Fruit fly (Drosophila melanogaster) whole organism, wandering third instar larva: ENCODE results near the gene CG15725.

Source experiments
- Abd-B ChIP-seq: fragments of >200 bp; optimal IDR thresholded peaks from 2 replicates; lab custom pipeline; 2017; ENCODE audit warnings: missing biosample characterization, missing genetic modification characterization
- CG32264 ChIP-seq: fragments of 200-800 bp; sonication (Bioruptor generic); optimal IDR thresholded peaks from 2 replicates; lab custom pipeline; 2016; ENCODE audit warnings: missing biosample characterization, missing genetic modification characterization
- CG9705 ChIP-seq: fragments of 200-800 bp; sonication (Bioruptor generic); optimal IDR thresholded peaks from 2 replicates; lab custom pipeline; 2018; ENCODE audit warnings: missing biosample characterization, mild to moderate bottlenecking, missing genetic modification characterization
- CrebA ChIP-seq: fragments of 200-800 bp; sonication (Bioruptor generic); optimal IDR thresholded peaks from 2 replicates; lab custom pipeline; 2016; ENCODE audit warnings: missing biosample characterization, mild to moderate bottlenecking, missing genetic modification characterization, borderline replicate concordance
- Dfd ChIP-seq: fragments of >200 bp; optimal IDR thresholded peaks from 2 replicates; lab custom pipeline; 2017; ENCODE audit warnings: missing biosample characterization, missing genetic modification characterization
- Dif ChIP-seq: fragments of 200-275, 200-300 bp; sonication (Bioruptor generic); optimal IDR thresholded peaks from 2 replicates; lab custom pipeline; 2018; ENCODE audit warnings: missing biosample characterization, missing genetic modification characterization; ENCODE audit not compliant: partially characterized antibody
- GATAd ChIP-seq: sonication (Bioruptor generic); optimal IDR thresholded peaks from 2 replicates; lab custom pipeline; 2016; ENCODE audit warnings: missing biosample characterization, missing genetic modification characterization
- HLH106 ChIP-seq: fragments of 200-800 bp; optimal IDR thresholded peaks from 3 replicates; lab custom pipeline; 2019; ENCODE audit warnings: missing biosample characterization, mild to moderate bottlenecking, missing genetic modification characterization, moderate library complexity
- Hnf4 ChIP-seq: fragments of 200-800 bp; sonication (Bioruptor generic); optimal IDR thresholded peaks from 2 replicates; lab custom pipeline; 2016; ENCODE audit warnings: missing biosample characterization, mild to moderate bottlenecking, missing genetic modification characterization
- Hr78 ChIP-seq: fragments of >200 bp; optimal IDR thresholded peaks from 2 replicates; lab custom pipeline; 2017; ENCODE audit warnings: missing biosample characterization, missing genetic modification characterization
- Hr83 ChIP-seq: fragments of 200-300 bp; sonication (Bioruptor generic); optimal IDR thresholded peaks from 2 replicates; lab custom pipeline; 2016; ENCODE audit warnings: missing biosample characterization, mild to moderate bottlenecking, missing genetic modification characterization, moderate library complexity; ENCODE audit not compliant: poor library complexity, severe bottlenecking
- Jra ChIP-seq: sonication (Bioruptor generic); optimal IDR thresholded peaks from 2 replicates; lab custom pipeline; 2016; ENCODE audit warnings: missing biosample characterization, missing genetic modification characterization
- Mio ChIP-seq: sonication (Bioruptor generic); optimal IDR thresholded peaks from 2 replicates; lab custom pipeline; 2016; ENCODE audit warnings: missing biosample characterization, missing genetic modification characterization
- Myc ChIP-seq: fragments of >200 bp; optimal IDR thresholded peaks from 2 replicates; lab custom pipeline; 2017
- N ChIP-seq: fragments of >200 bp; optimal IDR thresholded peaks from 2 replicates; lab custom pipeline; 2018; ENCODE audit warnings: missing biosample characterization, missing external identifiers, missing genetic modification characterization
- OdsH ChIP-seq: fragments of 200-800 bp; sonication (Bioruptor generic); optimal IDR thresholded peaks from 2 replicates; lab custom pipeline; 2016; ENCODE audit warnings: missing biosample characterization, mild to moderate bottlenecking, missing genetic modification characterization
- Rel ChIP-seq, 2 experiments: fragments of 200-800 bp; sonication (Bioruptor generic) in 1 of 2; optimal IDR thresholded peaks; 2 replicates in 1 of 2; 3 replicates in 1 of 2; lab custom pipeline; 2016 to 2019; ENCODE audit warnings: mild to moderate bottlenecking in 2 of 2, missing biosample characterization in 2 of 2, missing genetic modification characterization in 2 of 2, moderate library complexity in 1 of 2
- Sp1 ChIP-seq: fragments of 200-800 bp; sonication (Bioruptor generic); optimal IDR thresholded peaks from 3 replicates; lab custom pipeline; 2019; ENCODE audit warnings: missing biosample characterization, mild to moderate bottlenecking, missing genetic modification characterization, moderate library complexity
- Vsx2 ChIP-seq: fragments of 200-300, 225-300 bp; sonication (Bioruptor generic); optimal IDR thresholded peaks from 2 replicates; lab custom pipeline; 2018; ENCODE audit warnings: missing biosample characterization, missing genetic modification characterization; ENCODE audit not compliant: partially characterized antibody
- br ChIP-seq: fragments of 200-800 bp; sonication (Bioruptor generic); optimal IDR thresholded peaks from 2 replicates; lab custom pipeline; 2016; ENCODE audit warnings: missing biosample characterization, missing genetic modification characterization
- brk ChIP-seq: fragments of 200-800 bp; sonication (Bioruptor generic); optimal IDR thresholded peaks from 2 replicates; lab custom pipeline; 2016; ENCODE audit warnings: missing biosample characterization, mild to moderate bottlenecking, missing genetic modification characterization
- dl ChIP-seq, 2 experiments: fragments of 175-275, 200-275 bp in 1 of 2; fragments of 200-275 bp in 1 of 2; sonication (Bioruptor generic); optimal IDR thresholded peaks; lab custom pipeline; 2018; ENCODE audit warnings: mild to moderate bottlenecking in 2 of 2, missing biosample characterization in 2 of 2, missing genetic modification characterization in 2 of 2, moderate library complexity in 2 of 2; ENCODE audit not compliant: partially characterized antibody in 2 of 2, insufficient read depth in 1 of 2
- dmrt93B ChIP-seq: fragments of 200-800 bp; sonication (Bioruptor generic); optimal IDR thresholded peaks from 2 replicates; lab custom pipeline; 2018; ENCODE audit warnings: missing biosample characterization, mild to moderate bottlenecking, missing genetic modification characterization
- dsf ChIP-seq: sonication (Bioruptor generic); optimal IDR thresholded peaks from 2 replicates; lab custom pipeline; 2016; ENCODE audit warnings: missing biosample characterization, missing genetic modification characterization, borderline replicate concordance
- ey ChIP-seq: fragments of 200-800 bp; sonication (Bioruptor generic); optimal IDR thresholded peaks from 2 replicates; lab custom pipeline; 2016; ENCODE audit warnings: missing biosample characterization, missing genetic modification characterization
- foxo ChIP-seq, 2 experiments: fragments of 200-800 bp; sonication (Bioruptor generic); optimal IDR thresholded peaks; 2 replicates in 1 of 2; 3 replicates in 1 of 2; lab custom pipeline; 2016 to 2017; ENCODE audit warnings: missing biosample characterization in 2 of 2, missing genetic modification characterization in 2 of 2
- fru ChIP-seq: fragments of 200-800 bp; sonication (Bioruptor generic); optimal IDR thresholded peaks from 3 replicates; lab custom pipeline; 2016; ENCODE audit warnings: missing biosample characterization, mild to moderate bottlenecking, missing genetic modification characterization
- h ChIP-seq: fragments of 200-800 bp; sonication (Bioruptor generic); optimal IDR thresholded peaks from 3 replicates; lab custom pipeline; 2016; ENCODE audit warnings: missing biosample characterization, mild to moderate bottlenecking, missing genetic modification characterization
- jim ChIP-seq: fragments of 175-275, 200-325 bp; sonication (Bioruptor generic); optimal IDR thresholded peaks from 2 replicates; lab custom pipeline; 2016; ENCODE audit warnings: missing biosample characterization, mild to moderate bottlenecking, missing genetic modification characterization
- lola ChIP-seq: fragments of >200 bp; optimal IDR thresholded peaks from 2 replicates; lab custom pipeline; 2017; ENCODE audit warnings: missing biosample characterization, missing genetic modification characterization
- pan ChIP-seq: fragments of >200 bp; optimal IDR thresholded peaks from 2 replicates; lab custom pipeline; 2017
- psq ChIP-seq: fragments of 200-800 bp; sonication (Bioruptor generic); optimal IDR thresholded peaks from 3 replicates; lab custom pipeline; 2017; ENCODE audit warnings: missing biosample characterization, mild to moderate bottlenecking, missing genetic modification characterization, moderate library complexity
- rgr ChIP-seq: fragments of 200-800 bp; sonication (Bioruptor generic); optimal IDR thresholded peaks from 3 replicates; lab custom pipeline; 2016; ENCODE audit warnings: missing biosample characterization, mild to moderate bottlenecking, missing genetic modification characterization
- sage ChIP-seq: fragments of 200-800 bp; sonication (Bioruptor generic); optimal IDR thresholded peaks from 2 replicates; lab custom pipeline; 2016; ENCODE audit warnings: missing biosample characterization, mild to moderate bottlenecking, missing genetic modification characterization
- sv ChIP-seq: fragments of 200-800 bp; sonication (Bioruptor generic); optimal IDR thresholded peaks from 3 replicates; lab custom pipeline; 2016; ENCODE audit warnings: missing biosample characterization, missing genetic modification characterization
- tai ChIP-seq: sonication (Bioruptor generic); optimal IDR thresholded peaks from 2 replicates; lab custom pipeline; 2016; ENCODE audit warnings: missing biosample characterization, missing genetic modification characterization
- usp ChIP-seq: fragments of >200 bp; optimal IDR thresholded peaks from 2 replicates; lab custom pipeline; 2017; ENCODE audit warnings: missing biosample characterization, missing genetic modification characterization
- woc ChIP-seq: sonication (Bioruptor generic); optimal IDR thresholded peaks from 2 replicates; lab custom pipeline; 2016; ENCODE audit warnings: missing biosample characterization, mild to moderate bottlenecking, missing genetic modification characterization

CG15725 gene

DNA sequence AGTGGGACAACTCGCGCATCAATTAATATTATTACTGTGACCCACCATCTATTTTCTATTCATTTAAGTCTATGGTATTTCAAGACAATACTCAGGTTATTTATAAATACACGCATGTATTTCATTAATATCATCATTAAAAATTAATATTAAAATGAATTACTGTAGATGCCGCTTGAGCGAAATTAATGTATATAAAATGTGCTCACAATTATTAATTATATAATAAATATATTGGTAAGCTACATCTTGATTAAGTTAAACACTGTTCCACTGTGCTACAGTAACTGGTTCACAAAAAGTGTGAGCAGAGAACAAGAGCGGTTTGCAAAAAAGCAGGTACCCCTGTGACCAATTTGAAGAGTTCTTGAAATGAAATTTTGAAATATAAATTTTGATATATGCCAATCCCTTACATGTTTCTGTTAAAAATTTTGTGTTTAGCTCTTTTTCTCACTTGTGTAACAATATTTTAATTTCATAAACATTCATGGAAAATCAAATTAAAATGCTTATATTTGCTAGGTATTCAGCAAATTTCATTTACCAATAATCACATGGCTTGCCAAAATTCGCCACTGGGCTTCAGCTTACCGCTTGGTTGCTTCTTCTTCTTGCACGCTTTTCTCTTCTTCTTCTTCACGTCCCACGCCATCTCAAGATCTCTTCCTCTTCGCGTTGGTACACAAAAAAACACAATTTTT is 45.4 kb downstream of the CG15725 start (continued):
- TF ChIP-seq CrebA (GFP tag; lab: Kevin White, UChicago) (peak; percentile 94), h (GFP tag; lab: Kevin White, UChicago) (peak; percentile 99), CG9705 (GFP tag; lab: Kevin White, UChicago) (peak; percentile 99), Jra (peak; percentile 96), lola (GFP tag; lab: Kevin White, UChicago) (no peak), pan (lab: Kevin White, UChicago) (no peak), CG32264 (GFP tag; lab: Kevin White, UChicago) (peak; percentile 97), dsf (GFP tag; lab: Kevin White, UChicago) (peak; percentile 95), usp (GFP tag; lab: Kevin White, UChicago) (peak; percentile 2), Abd-B (GFP tag; lab: Kevin White, UChicago) (no peak), Sp1 (GFP tag; lab: Kevin White, UChicago) (peak; percentile 100), br (GFP tag; lab: Kevin White, UChicago) (peak; percentile 99), ey (GFP tag; lab: Kevin White, UChicago) (peak; percentile 100)

- peak in 1 of 2 experiments; percentile 36 for TF ChIP-seq dl (GFP tag; optimal IDR thresholded peaks at IDR 0.05; lab: Kevin White, UChicago; ENCODE audit: insufficient read depth in 1 of 2, partially characterized antibody in 2 of 2)
- no peak for TF ChIP-seq dmrt93B (GFP tag; lab: Kevin White, UChicago)
- TF ChIP-seq foxo (GFP tag; optimal IDR thresholded peaks at IDR 0.05; lab: Kevin White, UChicago) = no peak
- TF ChIP-seq Vsx2 (GFP tag; lab: Kevin White, UChicago) = peak; percentile 40
- TF ChIP-seq Dif (GFP tag; lab: Kevin White, UChicago) = peak; percentile 30
- TF ChIP-seq Hr83 (GFP tag; lab: Kevin White, UChicago) = peak; percentile 60
These were observed 46.1 kb downstream of the CG15725 start for dm6 chrX:12751786-12752187.

DNA sequence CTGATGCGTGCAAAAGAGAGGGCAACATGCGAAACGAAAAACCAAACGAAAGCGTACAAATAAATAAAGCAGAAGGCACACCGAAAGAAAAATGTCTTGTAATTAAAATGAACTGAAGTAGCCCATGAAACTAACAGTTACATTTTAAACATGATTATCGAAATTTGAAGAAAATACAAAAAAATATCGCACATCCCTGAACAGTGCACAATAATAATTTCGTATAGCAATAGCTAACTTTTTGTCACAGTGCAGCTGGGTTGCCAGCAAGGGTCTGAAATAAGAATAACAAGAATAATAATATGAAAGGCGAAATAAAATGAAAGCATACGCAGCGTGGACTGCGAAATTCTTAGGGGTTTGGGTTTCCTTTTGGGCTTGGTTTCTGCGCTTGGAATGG is 46.5 kb downstream of the CG15725 start:
- TF ChIP-seq sv (GFP tag; lab: Kevin White, UChicago) = peak; percentile 98
- TF ChIP-seq Dfd (GFP tag; lab: Kevin White, UChicago) = peak; percentile 71
- TF ChIP-seq Abd-B (GFP tag; lab: Kevin White, UChicago) = no peak
- peak; percentile 98 for TF ChIP-seq brk (GFP tag; lab: Kevin White, UChicago)
- TF ChIP-seq dl (GFP tag; optimal IDR thresholded peaks at IDR 0.05; lab: Kevin White, UChicago; ENCODE audit: insufficient read depth in 1 of 2, partially characterized antibody in 2 of 2) = no peak
- peak; percentile 100 for TF ChIP-seq br (GFP tag; lab: Kevin White, UChicago)
- peak; percentile 100 for TF ChIP-seq Sp1 (GFP tag; lab: Kevin White, UChicago)
- TF ChIP-seq Vsx2 (GFP tag; lab: Kevin White, UChicago) = no peak
- TF ChIP-seq foxo (GFP tag; optimal IDR thresholded peaks at IDR 0.05; lab: Kevin White, UChicago) = peak; percentile 99 to 100
- peak; percentile 99 for TF ChIP-seq Hnf4 (GFP tag; lab: Kevin White, UChicago)
- TF ChIP-seq sage (GFP tag; lab: Kevin White, UChicago) = peak; percentile 99
- TF ChIP-seq lola (GFP tag; lab: Kevin White, UChicago) = no peak
- peak; percentile 99 for TF ChIP-seq fru
- peak; percentile 89 for TF ChIP-seq Hr83 (GFP tag; lab: Kevin White, UChicago)
- TF ChIP-seq pan (lab: Kevin White, UChicago) = no peak
- TF ChIP-seq psq (GFP tag; lab: Kevin White, UChicago) = peak; percentile 100
- TF ChIP-seq GATAd (GFP tag; lab: Kevin White, UChicago) = peak; percentile 95
- TF ChIP-seq HLH106 = peak; percentile 100
- TF ChIP-seq Mio (GFP tag; lab: Kevin White, UChicago) = peak; percentile 96
- TF ChIP-seq Rel (GFP tag; optimal IDR thresholded peaks at IDR 0.05; lab: Kevin White, UChicago) = peak; percentile 99
- TF ChIP-seq Rel (tag; optimal IDR thresholded peaks at IDR 0.05; lab: Kevin White, UChicago) = peak; percentile 92
- TF ChIP-seq jim (GFP tag; lab: Kevin White, UChicago) = peak; percentile 69
- TF ChIP-seq dsf (GFP tag; lab: Kevin White, UChicago) = peak; percentile 97
- peak; percentile 99 for TF ChIP-seq dmrt93B (GFP tag; lab: Kevin White, UChicago)
- TF ChIP-seq ey (GFP tag; lab: Kevin White, UChicago) = peak; percentile 100
- TF ChIP-seq Dif (GFP tag; lab: Kevin White, UChicago) = no peak
- peak; percentile 99 for TF ChIP-seq tai (GFP tag; lab: Kevin White, UChicago)
- TF ChIP-seq CG9705 (GFP tag; lab: Kevin White, UChicago) = peak; percentile 98
- peak; percentile 98 for TF ChIP-seq CrebA (GFP tag; lab: Kevin White, UChicago)
- peak; percentile 100 for TF ChIP-seq h (GFP tag; lab: Kevin White, UChicago)
- TF ChIP-seq OdsH (GFP tag; lab: Kevin White, UChicago) = peak; percentile 100
- no peak for TF ChIP-seq usp (GFP tag; lab: Kevin White, UChicago)
- TF ChIP-seq Jra = peak; percentile 99
- TF ChIP-seq Myc (lab: Kevin White, UChicago) = no peak
- no peak for TF ChIP-seq N (GFP tag; lab: Kevin White, UChicago)
- TF ChIP-seq woc (GFP tag; lab: Kevin White, UChicago) = peak; percentile 99
- peak; percentile 100 for TF ChIP-seq rgr (GFP tag; lab: Kevin White, UChicago)
- peak; percentile 99 for TF ChIP-seq CG32264 (GFP tag; lab: Kevin White, UChicago)
- TF ChIP-seq Hr78 (GFP tag; lab: Kevin White, UChicago) = no peak
